Fruit fly (Drosophila melanogaster): Measurements from ENCODE around the gene PGRP-SB1.

The PGRP-SB1 gene

dm6 chr3L:16711430-16712228 is 16.2 kb downstream of the PGRP-SB1 start, which contains the start of the genes CG43954, Lasp and Dab (continued):
- TF ChIP-seq CG5245 (GFP tag; optimal IDR thresholded peaks at IDR 0.05): no peak
- TF ChIP-seq Hey (tag; optimal IDR thresholded peaks at IDR 0.05): no peak
- TF ChIP-seq stc (GFP tag; IDR thresholded peaks at IDR 0.05): peak; percentile 60
- TF ChIP-seq CG10267 (tag; optimal IDR thresholded peaks at IDR 0.05): peak; percentile 47
- TF ChIP-seq shn (GFP tag; optimal IDR thresholded peaks at IDR 0.05): peak; percentile 9
- TF ChIP-seq vfl (GFP tag; optimal IDR thresholded peaks at IDR 0.05): no peak
- no peak for TF ChIP-seq dmrt11E (tag; optimal IDR thresholded peaks at IDR 0.05)
- no peak for TF ChIP-seq CG4730 (GFP tag; IDR thresholded peaks at IDR 0.05)
- TF ChIP-seq CG14710 (tag; optimal IDR thresholded peaks at IDR 0.05): peak; percentile 66
- TF ChIP-seq Atf3 (GFP tag; optimal IDR thresholded peaks at IDR 0.05): no peak
- TF ChIP-seq Ada2b (GFP tag; IDR thresholded peaks at IDR 0.05): peak; percentile 7; the same call in 1 of the 2 replicates
- TF ChIP-seq CG10959 (GFP tag; IDR thresholded peaks at IDR 0.05): no peak
- TF ChIP-seq CG16815 (GFP tag; optimal IDR thresholded peaks at IDR 0.05): no peak
- peak; percentile 32 for TF ChIP-seq CG31365 (tag; optimal IDR thresholded peaks at IDR 0.05)
- peak; percentile 64; the same call in 1 of the 2 replicates for TF ChIP-seq Adf1 (GFP tag; IDR thresholded peaks at IDR 0.05)
- no peak for TF ChIP-seq dati (GFP tag; IDR thresholded peaks at IDR 0.05)
- no peak for TF ChIP-seq CG11696 (GFP tag; IDR thresholded peaks at IDR 0.05)
- TF ChIP-seq Opbp (GFP tag; IDR thresholded peaks at IDR 0.05; ENCODE audit: partially characterized antibody): 0 out of 3 replicates have a peak, but pooled peaks have one; percentile 5
- TF ChIP-seq Tbp (GFP tag; optimal IDR thresholded peaks at IDR 0.05): no peak
- TF ChIP-seq Xrp1 (GFP tag; IDR thresholded peaks at IDR 0.05): no peak
- TF ChIP-seq Xbp1 (GFP tag; optimal IDR thresholded peaks at IDR 0.05): peak; percentile 17
- TF ChIP-seq CG16813 (GFP tag; IDR thresholded peaks at IDR 0.05; ENCODE audit: partially characterized antibody): peak; percentile 52; the same call in 1 of the 3 replicates
- peak; percentile 10 for TF ChIP-seq Chrac-16 (GFP tag; optimal IDR thresholded peaks at IDR 0.05)
- no peak for TF ChIP-seq bsh (GFP tag; optimal IDR thresholded peaks at IDR 0.05)
- TF ChIP-seq lbe (GFP tag; optimal IDR thresholded peaks at IDR 0.05): no peak
- TF ChIP-seq toy (GFP tag; IDR thresholded peaks at IDR 0.05): no peak
- peak; percentile 31 for TF ChIP-seq az2 (GFP tag; optimal IDR thresholded peaks at IDR 0.05)
- TF ChIP-seq CG4404 (GFP tag; IDR thresholded peaks at IDR 0.05): no peak
- TF ChIP-seq dpn (GFP tag; optimal IDR thresholded peaks at IDR 0.05): peak; percentile 17 to 35
- TF ChIP-seq CG7271 (tag; optimal IDR thresholded peaks at IDR 0.05): no peak
- no peak for TF ChIP-seq CG18011 (GFP tag; optimal IDR thresholded peaks at IDR 0.05)
- no peak for TF ChIP-seq CG10979 (tag; optimal IDR thresholded peaks at IDR 0.05)
- peak; percentile 99 for TF ChIP-seq chinmo (GFP tag; IDR thresholded peaks at IDR 0.05; ENCODE audit: partially characterized antibody)
- TF ChIP-seq repo (GFP tag; optimal IDR thresholded peaks at IDR 0.05): peak; percentile 15
- TF ChIP-seq CG3995 (GFP tag; optimal IDR thresholded peaks at IDR 0.05): peak; percentile 88
- TF ChIP-seq bcd (GFP tag; optimal IDR thresholded peaks at IDR 0.05): no peak
- no peak for TF ChIP-seq Mrtf (GFP tag; IDR thresholded peaks at IDR 0.05)
- peak; percentile 18 for TF ChIP-seq CG2678 (tag; optimal IDR thresholded peaks at IDR 0.05)
- peak; percentile 40 for TF ChIP-seq CG17568 (GFP tag; optimal IDR thresholded peaks at IDR 0.05)
- TF ChIP-seq CG8281 (tag; optimal IDR thresholded peaks at IDR 0.05): no peak
- peak; percentile 96 for TF ChIP-seq CTCF (GFP tag; optimal IDR thresholded peaks at IDR 0.05)
- TF ChIP-seq CG8089 (GFP tag; optimal IDR thresholded peaks at IDR 0.05): peak; percentile 25
- TF ChIP-seq CG18619 (GFP tag; optimal IDR thresholded peaks at IDR 0.05): peak; percentile 44
- peak; percentile 25 for TF ChIP-seq run (tag; optimal IDR thresholded peaks at IDR 0.05)
- peak; percentile 22; the same call in 1 of the 2 replicates for TF ChIP-seq CG5953 (GFP tag; IDR thresholded peaks at IDR 0.05)
- TF ChIP-seq CG12071 (GFP tag; optimal IDR thresholded peaks at IDR 0.05): peak; percentile 3
- peak; percentile 77 for TF ChIP-seq Dref (GFP tag; IDR thresholded peaks at IDR 0.05)
- no peak for TF ChIP-seq Hmx (GFP tag; optimal IDR thresholded peaks at IDR 0.05)
- TF ChIP-seq BtbVII (GFP tag; optimal IDR thresholded peaks at IDR 0.05): peak; percentile 52
- no peak for TF ChIP-seq sens-2 (GFP tag; IDR thresholded peaks at IDR 0.05)

Measured in whole organism, embryonic.